Fruit fly (Drosophila melanogaster): ENCODE data around the gene Sytbeta.

The Sytbeta gene

dm6 chr3L:15104849-15105555 lies 40.2 kb upstream of the Sytbeta start (continued):
- peak; percentile 95 for TF ChIP-seq pdm3 (GFP tag; optimal IDR thresholded peaks at IDR 0.05)
- TF ChIP-seq Sox14 (GFP tag; optimal IDR thresholded peaks at IDR 0.05) = peak; percentile 95
- TF ChIP-seq CG9139 (GFP tag; optimal IDR thresholded peaks at IDR 0.05) = peak; percentile 65
- TF ChIP-seq vri (GFP tag; optimal IDR thresholded peaks at IDR 0.05) = peak; percentile 83
- peak; percentile 95 for TF ChIP-seq lz (GFP tag; optimal IDR thresholded peaks at IDR 0.05)
- TF ChIP-seq CG11762 (GFP tag; optimal IDR thresholded peaks at IDR 0.05; ENCODE audit: insufficient read depth) = peak; percentile 81
- TF ChIP-seq ss (GFP tag; optimal IDR thresholded peaks at IDR 0.05) = peak; percentile 68 to 92
- peak; percentile 73 for TF ChIP-seq CG7368 (GFP tag; optimal IDR thresholded peaks at IDR 0.05)
- peak; percentile 85 for TF ChIP-seq CG16779 (tag; optimal IDR thresholded peaks at IDR 0.05)
- TF ChIP-seq CG6163 (GFP tag; IDR thresholded peaks at IDR 0.05) = peak; percentile 84
- peak; percentile 93 for TF ChIP-seq CG4318 (GFP tag; optimal IDR thresholded peaks at IDR 0.05)
- TF ChIP-seq Eip93F (GFP tag; optimal IDR thresholded peaks at IDR 0.05) = peak; percentile 88
- TF ChIP-seq CG8632 (GFP tag; optimal IDR thresholded peaks at IDR 0.05) = peak; percentile 89
- peak; percentile 92 for TF ChIP-seq achi (GFP tag; optimal IDR thresholded peaks at IDR 0.05)
- TF ChIP-seq fd59A (GFP tag; optimal IDR thresholded peaks at IDR 0.05) = peak; percentile 91
- TF ChIP-seq CG31627 (GFP tag; optimal IDR thresholded peaks at IDR 0.05) = peak; percentile 96
- peak; percentile 95 for TF ChIP-seq esn (GFP tag; optimal IDR thresholded peaks at IDR 0.05)
- peak; percentile 79 for TF ChIP-seq Lpt (GFP tag; optimal IDR thresholded peaks at IDR 0.05)
- peak; percentile 96 for TF ChIP-seq svp (GFP tag)
- peak; percentile 95 for TF ChIP-seq Met (GFP tag; optimal IDR thresholded peaks at IDR 0.05)
- TF ChIP-seq net (GFP tag; optimal IDR thresholded peaks at IDR 0.05) = peak; percentile 91
- peak; percentile 91 for TF ChIP-seq CG11902 (GFP tag; optimal IDR thresholded peaks at IDR 0.05)
- TF ChIP-seq fkh (GFP tag; optimal IDR thresholded peaks at IDR 0.05) = no peak
- TF ChIP-seq CG3919 (GFP tag; optimal IDR thresholded peaks at IDR 0.05) = peak; percentile 89
- TF ChIP-seq OdsH (GFP tag; optimal IDR thresholded peaks at IDR 0.05) = peak; percentile 95
- TF ChIP-seq CG15336 (GFP tag; IDR thresholded peaks at IDR 0.05) = peak; percentile 94
- TF ChIP-seq Sox15 (GFP tag; optimal IDR thresholded peaks at IDR 0.05) = peak; percentile 93
- TF ChIP-seq Eip75B (GFP tag; optimal IDR thresholded peaks at IDR 0.05) = peak; percentile 92
- TF ChIP-seq CG8319 (GFP tag; optimal IDR thresholded peaks at IDR 0.05) = peak; percentile 80

- TF ChIP-seq CG6854 (GFP tag; optimal IDR thresholded peaks at IDR 0.05) (peak; percentile 99), CG10669 (GFP tag; optimal IDR thresholded peaks at IDR 0.05) (no peak), Eip78C (GFP tag) (peak; percentile 49), pdm3 (GFP tag; optimal IDR thresholded peaks at IDR 0.05) (no peak), Lpt (GFP tag; optimal IDR thresholded peaks at IDR 0.05) (peak; percentile 37), net (GFP tag; optimal IDR thresholded peaks at IDR 0.05) (peak; percentile 42), cyc (GFP tag; optimal IDR thresholded peaks at IDR 0.05) (no peak), CG11902 (GFP tag; optimal IDR thresholded peaks at IDR 0.05) (no peak), CG32006 (GFP tag; optimal IDR thresholded peaks at IDR 0.05) (no peak), CG31627 (GFP tag; optimal IDR thresholded peaks at IDR 0.05) (no peak), fd85E (GFP tag; optimal IDR thresholded peaks at IDR 0.05) (no peak), Smox (GFP tag; optimal IDR thresholded peaks at IDR 0.05) (no peak), CG4318 (GFP tag; optimal IDR thresholded peaks at IDR 0.05) (no peak), CG3919 (GFP tag; optimal IDR thresholded peaks at IDR 0.05) (no peak), dac (GFP tag; optimal IDR thresholded peaks at IDR 0.05) (no peak), lz (GFP tag; optimal IDR thresholded peaks at IDR 0.05) (no peak), CG11762 (GFP tag; optimal IDR thresholded peaks at IDR 0.05; ENCODE audit: insufficient read depth) (no peak), CG6276 (GFP tag; optimal IDR thresholded peaks at IDR 0.05) (no peak), spab (GFP tag; optimal IDR thresholded peaks at IDR 0.05) (no peak), CG10631 (GFP tag; optimal IDR thresholded peaks at IDR 0.05) (no peak), Hr38 (GFP tag; optimal IDR thresholded peaks at IDR 0.05) (no peak), Ets21C (GFP tag; optimal IDR thresholded peaks at IDR 0.05) (no peak), Hr4 (GFP tag; optimal IDR thresholded peaks at IDR 0.05) (no peak), salr (GFP tag; optimal IDR thresholded peaks at IDR 0.05) (peak in 1 of 2 experiments; percentile 1), CG6808 (GFP tag; optimal IDR thresholded peaks at IDR 0.05) (no peak), Eip75B (GFP tag; optimal IDR thresholded peaks at IDR 0.05) (peak; percentile 10), CG1621 (tag; optimal IDR thresholded peaks at IDR 0.05) (peak; percentile 19), Sox15 (GFP tag; optimal IDR thresholded peaks at IDR 0.05) (no peak), CG9139 (GFP tag; optimal IDR thresholded peaks at IDR 0.05) (peak; percentile 8), CG8319 (GFP tag; optimal IDR thresholded peaks at IDR 0.05) (no peak)
These were observed 39.4 kb upstream of the Sytbeta start for dm6 chr3L:15103988-15104848.
